Fruit fly (Drosophila melanogaster): ENCODE data around the gene CG42813.

The CG42813 gene

DNA sequence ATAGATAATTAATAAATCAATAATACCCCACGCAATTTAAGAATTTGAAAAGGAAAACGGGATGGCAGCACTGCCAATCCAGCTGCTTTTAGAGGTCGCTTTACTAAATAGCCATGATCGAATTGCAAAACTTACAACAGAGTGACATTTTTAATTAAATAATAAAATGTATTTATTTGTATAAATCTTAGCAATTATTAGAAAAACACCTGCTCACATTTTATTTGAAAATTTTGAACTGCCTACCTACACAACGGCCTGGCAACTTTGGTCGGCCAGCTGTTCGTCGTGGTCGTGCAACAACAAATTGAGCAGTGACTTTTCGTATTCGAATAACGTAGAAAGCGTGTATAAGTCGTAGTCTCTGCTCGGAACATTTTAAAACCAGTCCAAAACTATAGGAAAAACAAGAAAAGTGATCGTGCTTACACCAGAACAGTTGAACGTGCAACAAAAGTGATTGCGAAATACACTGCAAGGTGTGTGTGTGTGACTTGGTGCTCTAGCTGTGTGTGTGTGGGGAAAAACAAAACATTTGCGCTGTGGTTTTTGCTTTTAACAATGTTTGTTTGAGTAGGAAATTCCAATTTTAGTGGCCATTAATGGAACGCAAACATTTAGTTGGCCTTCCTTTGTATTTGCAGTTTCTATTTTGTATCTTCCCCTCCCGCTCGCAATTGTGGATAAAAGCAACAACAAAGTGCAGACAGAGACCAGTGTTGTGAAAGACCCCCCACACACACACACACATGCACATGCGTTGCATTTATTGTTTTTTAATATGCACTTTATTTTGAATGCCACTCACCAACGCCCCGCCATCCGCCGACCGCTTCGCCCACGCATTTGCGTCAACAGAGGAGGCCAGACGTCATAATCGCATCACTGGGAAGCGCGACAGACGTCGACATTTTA lies 46.4 kb upstream of the CG42813 start, which contains the start of gene CG5938 (continued):
- TF ChIP-seq dmrt11E (tag; optimal IDR thresholded peaks at IDR 0.05) (peak; percentile 13), hb (GFP tag; IDR thresholded peaks at IDR 0.05; ENCODE audit: partially characterized antibody) (no peak), cato (GFP tag; optimal IDR thresholded peaks at IDR 0.05; ENCODE audit: borderline replicate concordance) (peak; percentile 27), slp2 (GFP tag; optimal IDR thresholded peaks at IDR 0.05) (no peak), Asciz (GFP tag; optimal IDR thresholded peaks at IDR 0.05) (no peak), CG13894 (tag; optimal IDR thresholded peaks at IDR 0.05) (peak; percentile 13), D19B (GFP tag; optimal IDR thresholded peaks at IDR 0.05) (no peak), CG12659 (GFP tag; optimal IDR thresholded peaks at IDR 0.05) (peak; percentile 35), NC2α (GFP tag; optimal IDR thresholded peaks at IDR 0.05) (no peak), ham (GFP tag; IDR thresholded peaks at IDR 0.05) (no peak), CG17186 (GFP tag; optimal IDR thresholded peaks at IDR 0.05) (no peak), HmgD (GFP tag; optimal IDR thresholded peaks at IDR 0.05) (no peak), NFAT (GFP tag; IDR thresholded peaks at IDR 0.05) (no peak), Dbx (GFP tag; IDR thresholded peaks at IDR 0.05) (0 out of 3 replicates have a peak, but pooled peaks have one; percentile 27), slou (GFP tag; optimal IDR thresholded peaks at IDR 0.05) (no peak), CG17829 (tag; optimal IDR thresholded peaks at IDR 0.05) (peak; percentile 56), CG9437 (GFP tag; optimal IDR thresholded peaks at IDR 0.05) (peak; percentile 52), dpn (GFP tag; optimal IDR thresholded peaks at IDR 0.05) (peak in 1 of 2 experiments; percentile 42), Mes4 (GFP tag; optimal IDR thresholded peaks at IDR 0.05) (no peak), HLHmδ (GFP tag; optimal IDR thresholded peaks at IDR 0.05) (no peak), H2.0 (GFP tag; IDR thresholded peaks at IDR 0.05) (peak; percentile 55), CG2120 (GFP tag; optimal IDR thresholded peaks at IDR 0.05) (peak; percentile 20), en (GFP tag; optimal IDR thresholded peaks at IDR 0.05) (no peak), CG31388 (GFP tag; optimal IDR thresholded peaks at IDR 0.05) (no peak), Mrtf (GFP tag; IDR thresholded peaks at IDR 0.05) (no peak), CG5953 (GFP tag; IDR thresholded peaks at IDR 0.05) (no peak), Pdp1 (GFP tag; optimal IDR thresholded peaks at IDR 0.05) (peak in 1 of 2 experiments; percentile 77), CG15696 (tag; optimal IDR thresholded peaks at IDR 0.05) (peak; percentile 5), CG10366 (GFP tag; IDR thresholded peaks at IDR 0.05) (0 out of 2 replicates have a peak, but pooled peaks have one; percentile 10), lab (GFP tag; optimal IDR thresholded peaks at IDR 0.05) (peak; percentile 46), z (GFP tag; IDR thresholded peaks at IDR 0.05) (no peak), vfl (GFP tag; optimal IDR thresholded peaks at IDR 0.05) (no peak), Hmx (GFP tag; optimal IDR thresholded peaks at IDR 0.05) (no peak), CG12744 (GFP tag; optimal IDR thresholded peaks at IDR 0.05) (no peak), pb (GFP tag; optimal IDR thresholded peaks at IDR 0.05) (no peak), CG14667 (GFP tag; IDR thresholded peaks at IDR 0.05) (no peak), CG15601 (tag; optimal IDR thresholded peaks at IDR 0.05) (peak; percentile 19), danr (GFP tag; IDR thresholded peaks at IDR 0.05) (no peak), ro (GFP tag; IDR thresholded peaks at IDR 0.05) (no peak), org-1 (GFP tag; optimal IDR thresholded peaks at IDR 0.05) (no peak), ap (GFP tag; IDR thresholded peaks at IDR 0.05) (no peak), crp (GFP tag; optimal IDR thresholded peaks at IDR 0.05) (peak; percentile 29 to 88), row (GFP tag; IDR thresholded peaks at IDR 0.05) (peak; percentile 67), CG3065 (GFP tag; optimal IDR thresholded peaks at IDR 0.05) (no peak), mld (GFP tag; IDR thresholded peaks at IDR 0.05; ENCODE audit: partially characterized antibody) (no peak), Myb (GFP tag; optimal IDR thresholded peaks at IDR 0.05) (peak; percentile 0), CG4360 (GFP tag; IDR thresholded peaks at IDR 0.05) (peak; percentile 62), psq (GFP tag; optimal IDR thresholded peaks at IDR 0.05) (no peak), Bdp1 (GFP tag; optimal IDR thresholded peaks at IDR 0.05) (no peak)
